Fruit fly (Drosophila melanogaster): ENCODE measurements around the gene CG17364.

dm6 chr3L:13982516-13982915 is 10.7 kb downstream of the CG17364 start:
- no peak for TF ChIP-seq CG11617 (GFP tag; optimal IDR thresholded peaks at IDR 0.05)
- TF ChIP-seq cic (GFP tag; optimal IDR thresholded peaks at IDR 0.05) = no peak
- TF ChIP-seq toe (GFP tag; optimal IDR thresholded peaks at IDR 0.05) = no peak

All from whole organism, adult.